Worm (Caenorhabditis elegans) whole organism, L2 larva: ENCODE results near the gene C33F10.4.
A peak's percentile ranks its signal among the peaks of the same experiment; 100 is the strongest.

Experiments
- F13H6.1 ChIP-seq: sonication (generic microtip); optimal IDR thresholded peaks from 2 replicates; lab custom pipeline; 2016; ENCODE audit warnings: missing genetic modification characterization, missing compliant biosample characterization
- R02D3.7 ChIP-seq: fragments of 150-350 bp; optimal IDR thresholded peaks from 2 replicates; lab custom pipeline; 2014; ENCODE audit warnings: missing biosample characterization, missing genetic modification characterization
- Y55F3AM.14 ChIP-seq: fragments of 200-800 bp; sonication (Bioruptor generic); optimal IDR thresholded peaks from 2 replicates; lab custom pipeline; 2018; ENCODE audit warnings: mild to moderate bottlenecking, missing genetic modification characterization, missing compliant biosample characterization
- ZK546.5 ChIP-seq: sonication (generic microtip); optimal IDR thresholded peaks from 2 replicates; lab custom pipeline; 2017; ENCODE audit warnings: missing biosample characterization, missing genetic modification characterization
- alr-1 ChIP-seq: fragments of 150-350 bp; optimal IDR thresholded peaks from 2 replicates; lab custom pipeline; 2014; ENCODE audit warnings: missing biosample characterization, missing genetic modification characterization
- ama-1 ChIP-seq: fragments of 150-350 bp; optimal IDR thresholded peaks from 2 replicates; lab custom pipeline; 2018; ENCODE audit warnings: inconsistent platforms
- blmp-1 ChIP-seq: sonication (generic microtip); optimal IDR thresholded peaks from 2 replicates; lab custom pipeline; 2017; ENCODE audit warnings: missing genetic modification characterization, mild to moderate bottlenecking, missing compliant biosample characterization, antibody characterized with exemption, moderate library complexity; ENCODE audit not compliant: insufficient read depth
- ceh-16 ChIP-seq: fragments of 150-350 bp; optimal IDR thresholded peaks from 2 replicates; lab custom pipeline; 2014; ENCODE audit warnings: missing biosample characterization, missing genetic modification characterization
- crh-2 ChIP-seq: sonication (generic microtip); optimal IDR thresholded peaks from 2 replicates; lab custom pipeline; 2017; ENCODE audit warnings: missing biosample characterization, missing genetic modification characterization
- dmd-4 ChIP-seq: sonication (generic microtip); optimal IDR thresholded peaks from 2 replicates; lab custom pipeline; 2017; ENCODE audit warnings: missing biosample characterization, missing genetic modification characterization
- egl-27 ChIP-seq: sonication (generic microtip); optimal IDR thresholded peaks from 3 replicates; lab custom pipeline; 2017; ENCODE audit warnings: missing biosample characterization, missing genetic modification reagents, missing genetic modification characterization
- elt-1 ChIP-seq: fragments of 150-350 bp; optimal IDR thresholded peaks from 2 replicates; lab custom pipeline; 2014; ENCODE audit warnings: missing biosample characterization, missing genetic modification characterization
- elt-3 ChIP-seq: sonication (generic microtip); optimal IDR thresholded peaks from 2 replicates; lab custom pipeline; 2017; ENCODE audit warnings: missing biosample characterization, missing genetic modification characterization
- fos-1 ChIP-seq: fragments of 150-350 bp; optimal IDR thresholded peaks from 2 replicates; lab custom pipeline; 2014; ENCODE audit warnings: missing biosample characterization, missing genetic modification characterization
- gmeb-1 ChIP-seq: fragments of 150-350 bp; optimal IDR thresholded peaks from 2 replicates; lab custom pipeline; 2014; ENCODE audit warnings: missing biosample characterization, missing genetic modification characterization
- lin-11 ChIP-seq: fragments of 150-350 bp; sonication (generic microtip); optimal IDR thresholded peaks from 2 replicates; lab custom pipeline; 2014; ENCODE audit warnings: missing biosample characterization, missing genetic modification characterization, inconsistent platforms, mixed read lengths
- lin-13 ChIP-seq: fragments of 150-350 bp; optimal IDR thresholded peaks from 2 replicates; lab custom pipeline; 2014; ENCODE audit warnings: missing biosample characterization, missing genetic modification reagents, missing genetic modification characterization
- lin-39 ChIP-seq: fragments of 150-350 bp; optimal IDR thresholded peaks from 2 replicates; lab custom pipeline; 2014; ENCODE audit warnings: missing biosample characterization, missing genetic modification reagents, missing genetic modification characterization
- lsy-2 ChIP-seq, 2 experiments: fragments of 150-350 bp in 1 of 2; sonication (generic microtip) in 1 of 2; optimal IDR thresholded peaks; 2 replicates each; lab custom pipeline; 2014 to 2017; ENCODE audit warnings: missing biosample characterization in 2 of 2, missing genetic modification characterization in 2 of 2
- mab-5 ChIP-seq: fragments of 150-350 bp; optimal IDR thresholded peaks from 2 replicates; lab custom pipeline; 2014; ENCODE audit warnings: missing biosample characterization, missing genetic modification characterization
- mbf-1 ChIP-seq: sonication (generic microtip); optimal IDR thresholded peaks from 2 replicates; lab custom pipeline; 2017; ENCODE audit warnings: missing biosample characterization, missing genetic modification characterization
- mdl-1 ChIP-seq, 2 experiments: fragments of 150-350 bp in 1 of 2; sonication (generic microtip) in 1 of 2; optimal IDR thresholded peaks; 2 replicates each; lab custom pipeline; 2017; ENCODE audit warnings: missing biosample characterization in 2 of 2, missing genetic modification characterization in 2 of 2
- nhr-10 ChIP-seq: sonication (generic microtip); optimal IDR thresholded peaks from 2 replicates; lab custom pipeline; 2017; ENCODE audit warnings: missing biosample characterization, missing genetic modification characterization
- nhr-12 ChIP-seq: fragments of 150-350 bp; optimal IDR thresholded peaks from 2 replicates; lab custom pipeline; 2014; ENCODE audit warnings: missing biosample characterization, missing genetic modification characterization
- nhr-129 ChIP-seq: fragments of 150-350 bp; optimal IDR thresholded peaks from 2 replicates; lab custom pipeline; 2014; ENCODE audit warnings: missing biosample characterization, missing genetic modification characterization
- nhr-21 ChIP-seq: fragments of 150-350 bp; optimal IDR thresholded peaks from 2 replicates; lab custom pipeline; 2014; ENCODE audit warnings: missing biosample characterization, missing genetic modification characterization
- nhr-23 ChIP-seq: fragments of 150-350 bp; optimal IDR thresholded peaks from 2 replicates; lab custom pipeline; 2014; ENCODE audit warnings: missing biosample characterization, missing genetic modification reagents, missing genetic modification characterization
- nhr-237 ChIP-seq: fragments of 150-350 bp; optimal IDR thresholded peaks from 2 replicates; lab custom pipeline; 2014; ENCODE audit warnings: missing biosample characterization, missing genetic modification characterization
- nhr-25 ChIP-seq: fragments of 150-350 bp; sonication (generic microtip); optimal IDR thresholded peaks from 3 replicates; lab custom pipeline; 2014; ENCODE audit warnings: missing biosample characterization, missing genetic modification characterization
- nhr-6 ChIP-seq: fragments of 150-350 bp; optimal IDR thresholded peaks from 2 replicates; lab custom pipeline; 2014; ENCODE audit warnings: missing biosample characterization, missing genetic modification characterization
- nhr-77 ChIP-seq: fragments of 150-350 bp; optimal IDR thresholded peaks from 2 replicates; lab custom pipeline; 2014; ENCODE audit warnings: missing biosample characterization, missing genetic modification characterization
- peb-1 ChIP-seq: fragments of 150-350 bp; optimal IDR thresholded peaks from 2 replicates; lab custom pipeline; 2014; ENCODE audit warnings: missing biosample characterization, missing genetic modification characterization
- sem-4 ChIP-seq: fragments of 150-350 bp; optimal IDR thresholded peaks from 2 replicates; lab custom pipeline; 2014; ENCODE audit warnings: missing biosample characterization, missing genetic modification reagents, missing genetic modification characterization
- skn-1 ChIP-seq: sonication (generic microtip); optimal IDR thresholded peaks from 2 replicates; lab custom pipeline; 2017; ENCODE audit warnings: missing biosample characterization, missing genetic modification characterization
- sma-3 ChIP-seq: sonication (generic microtip); optimal IDR thresholded peaks from 2 replicates; lab custom pipeline; 2016; ENCODE audit warnings: missing genetic modification reagents, missing genetic modification characterization, missing compliant biosample characterization
- sma-9 ChIP-seq, 2 experiments: fragments of 150-350 bp in 1 of 2; sonication (generic microtip) in 1 of 2; optimal IDR thresholded peaks; 2 replicates each; lab custom pipeline; 2014 to 2016; ENCODE audit warnings: missing genetic modification characterization in 2 of 2, mild to moderate bottlenecking in 1 of 2, missing biosample characterization in 1 of 2, missing compliant biosample characterization in 1 of 2, missing genetic modification reagents in 1 of 2, moderate library complexity in 1 of 2
- snpc-4 ChIP-seq: fragments of 150-350 bp; optimal IDR thresholded peaks from 2 replicates; lab custom pipeline; 2014; ENCODE audit warnings: missing biosample characterization, missing genetic modification characterization
- unc-39 ChIP-seq: fragments of 150-350 bp; optimal IDR thresholded peaks from 2 replicates; lab custom pipeline; 2014; ENCODE audit warnings: missing biosample characterization, missing genetic modification characterization
- unc-55 ChIP-seq: fragments of 150-350 bp; sonication (generic microtip); optimal IDR thresholded peaks from 3 replicates; lab custom pipeline; 2014; ENCODE audit warnings: missing biosample characterization, missing genetic modification reagents, missing genetic modification characterization
- unc-62 ChIP-seq: fragments of 150-350 bp; optimal IDR thresholded peaks from 2 replicates; lab custom pipeline; 2014; ENCODE audit warnings: missing biosample characterization, missing genetic modification reagents, missing genetic modification characterization
- zag-1 ChIP-seq: fragments of 150-350 bp; optimal IDR thresholded peaks from 2 replicates; lab custom pipeline; 2014; ENCODE audit warnings: missing biosample characterization, missing genetic modification characterization
- ztf-1 ChIP-seq: fragments of 200-800 bp; sonication (Bioruptor generic); conservative IDR thresholded peaks from 2 replicates; pipeline ENCODE4 v1.3.6; 2022; ENCODE audit warnings: missing genetic modification characterization, missing compliant biosample characterization
- ztf-11 ChIP-seq: sonication (generic microtip); optimal IDR thresholded peaks from 2 replicates; lab custom pipeline; 2017; ENCODE audit warnings: missing biosample characterization, missing genetic modification characterization
- ztf-4 ChIP-seq: fragments of 150-350 bp; optimal IDR thresholded peaks from 2 replicates; lab custom pipeline; 2014; ENCODE audit warnings: missing biosample characterization, missing genetic modification characterization

C33F10.4 gene

ce11 chrII:4795461-4795860 lies at the start of gene C33F10.4:
Gene C33F10.4 (plus strand): TSS chrII:4795761.
- TF ChIP-seq nhr-129 (tag; lab: Kevin White, UChicago) (no peak), mdl-1 (tag; optimal IDR thresholded peaks at IDR 0.05; lab: Kevin White, UChicago) (no peak), unc-39 (tag; lab: Kevin White, UChicago) (no peak)

- TF ChIP-seq elt-3: no peak
- peak; percentile 12 for TF ChIP-seq sma-3
- TF ChIP-seq unc-39 (tag; lab: Kevin White, UChicago): no peak
- no peak for TF ChIP-seq egl-27
- no peak for TF ChIP-seq skn-1
- TF ChIP-seq nhr-21 (tag; lab: Kevin White, UChicago): peak; percentile 33
- TF ChIP-seq zag-1 (tag; lab: Kevin White, UChicago): no peak
- no peak for TF ChIP-seq alr-1 (tag; lab: Kevin White, UChicago)
- TF ChIP-seq nhr-6 (tag; lab: Kevin White, UChicago): no peak
- TF ChIP-seq nhr-10 (tag; lab: Kevin White, UChicago): no peak
- no peak for TF ChIP-seq ztf-11 (tag; lab: Kevin White, UChicago)
- no peak for TF ChIP-seq R02D3.7 (tag; lab: Kevin White, UChicago)
- no peak for TF ChIP-seq blmp-1
- TF ChIP-seq mab-5: no peak
- TF ChIP-seq nhr-25 (tag; lab: Kevin White, UChicago): peak; percentile 18
- no peak for TF ChIP-seq fos-1 (tag; lab: Kevin White, UChicago)
- TF ChIP-seq ceh-16 (tag; lab: Kevin White, UChicago): no peak
- TF ChIP-seq mbf-1: no peak
- peak in 1 of 2 experiments; percentile 4 for TF ChIP-seq lsy-2 (tag; optimal IDR thresholded peaks at IDR 0.05; lab: Kevin White, UChicago)
- no peak for TF ChIP-seq peb-1
- no peak for TF ChIP-seq gmeb-1
- TF ChIP-seq ztf-4: no peak
- TF ChIP-seq nhr-23 (tag; lab: Kevin White, UChicago): no peak
- TF ChIP-seq sem-4 (tag; lab: Kevin White, UChicago): no peak
- no peak for TF ChIP-seq dmd-4 (tag; lab: Kevin White, UChicago)
- TF ChIP-seq ama-1 (lab: Kevin White, UChicago): no peak
- TF ChIP-seq nhr-237: no peak
- no peak for TF ChIP-seq lin-13 (GFP tag; lab: Kevin White, UChicago)
- TF ChIP-seq unc-55: no peak
- no peak for TF ChIP-seq unc-62 (GFP tag; lab: Kevin White, UChicago)
- no peak for TF ChIP-seq lin-11 (tag; lab: Kevin White, UChicago)
- TF ChIP-seq sma-9 (GFP tag; optimal IDR thresholded peaks at IDR 0.05; lab: Kevin White, UChicago): peak; percentile 40
- no peak for TF ChIP-seq sma-9 (tag; optimal IDR thresholded peaks at IDR 0.05; lab: Kevin White, UChicago)
Measured at ce11 chrII:4747063-4747462, 48.5 kb upstream of the C33F10.4 start.

ce11 chrII:4747697-4748096 lies 47.9 kb upstream of the C33F10.4 start:
- TF ChIP-seq egl-27 (no peak), gmeb-1 (peak; percentile 28), sem-4 (tag; lab: Kevin White, UChicago) (no peak), lsy-2 (tag; optimal IDR thresholded peaks at IDR 0.05; lab: Kevin White, UChicago) (no peak), dmd-4 (tag; lab: Kevin White, UChicago) (no peak), sma-9 (GFP tag; optimal IDR thresholded peaks at IDR 0.05; lab: Kevin White, UChicago) (peak; percentile 31), sma-9 (tag; optimal IDR thresholded peaks at IDR 0.05; lab: Kevin White, UChicago) (no peak), ztf-1 (GFP tag; lab: Robert Waterston, UW) (no peak), nhr-25 (tag; lab: Kevin White, UChicago) (peak; percentile 28), elt-3 (no peak), alr-1 (tag; lab: Kevin White, UChicago) (no peak), crh-2 (tag; lab: Kevin White, UChicago) (peak; percentile 69), zag-1 (tag; lab: Kevin White, UChicago) (no peak)

- TF ChIP-seq elt-3 (no peak), lin-39 (tag; lab: Kevin White, UChicago) (no peak), nhr-25 (tag; lab: Kevin White, UChicago) (peak; percentile 55), alr-1 (tag; lab: Kevin White, UChicago) (no peak), sma-9 (GFP tag; optimal IDR thresholded peaks at IDR 0.05; lab: Kevin White, UChicago) (peak; percentile 44), sma-9 (tag; optimal IDR thresholded peaks at IDR 0.05; lab: Kevin White, UChicago) (no peak), unc-55 (no peak), crh-2 (tag; lab: Kevin White, UChicago) (no peak), nhr-21 (tag; lab: Kevin White, UChicago) (peak; percentile 54), ceh-16 (tag; lab: Kevin White, UChicago) (no peak), lsy-2 (tag; optimal IDR thresholded peaks at IDR 0.05; lab: Kevin White, UChicago) (no peak), nhr-129 (tag; lab: Kevin White, UChicago) (no peak), mab-5 (no peak), mbf-1 (no peak), sma-3 (peak; percentile 43), nhr-12 (no peak), peb-1 (no peak), Y55F3AM.14 (GFP tag; lab: Kevin White, UChicago) (no peak), nhr-23 (tag; lab: Kevin White, UChicago) (no peak), dmd-4 (tag; lab: Kevin White, UChicago) (no peak), lin-11 (tag; lab: Kevin White, UChicago) (no peak), mdl-1 (tag; optimal IDR thresholded peaks at IDR 0.05; lab: Kevin White, UChicago) (no peak), snpc-4 (tag; lab: Kevin White, UChicago) (no peak), nhr-6 (tag; lab: Kevin White, UChicago) (no peak), F13H6.1 (tag; lab: Kevin White, UChicago) (no peak), R02D3.7 (tag; lab: Kevin White, UChicago) (no peak), ZK546.5 (tag; lab: Kevin White, UChicago) (no peak), zag-1 (tag; lab: Kevin White, UChicago) (no peak), nhr-77 (tag; lab: Kevin White, UChicago) (no peak), elt-1 (no peak), skn-1 (no peak)
Measured at ce11 chrII:4748374-4748773, 47.2 kb upstream of the C33F10.4 start.
